Fruit fly (Drosophila melanogaster): ENCODE results near the gene CG5280.

- no peak for TF ChIP-seq Ets65A (GFP tag)
- no peak for TF ChIP-seq CG31388 (GFP tag; optimal IDR thresholded peaks at IDR 0.05)
These were observed 7.1 kb upstream of the CG5280 start for dm6 chr3L:8996899-8997685.
